Fruit fly (Drosophila melanogaster): ENCODE results near the gene cup.

- TF ChIP-seq psq (optimal IDR thresholded peaks at IDR 0.05) (no peak), Myc (optimal IDR thresholded peaks at IDR 0.05) (no peak), insv (optimal IDR thresholded peaks at IDR 0.05) (no peak)
Measured at dm6 chr2L:6716182-6716770, 52.8 kb downstream of the cup start, which contains the start of gene AkhR.
